Worm (Caenorhabditis elegans) whole organism, L3 larva: Measurements from ENCODE around the gene F54H12.7.

Experiments
- R02D3.7 ChIP-seq: fragments of 150-350 bp; optimal IDR thresholded peaks from 2 replicates; lab custom pipeline; 2014; ENCODE audit warnings: missing biosample characterization, missing genetic modification characterization
- ZK546.5 ChIP-seq: sonication (generic microtip); optimal IDR thresholded peaks from 2 replicates; lab custom pipeline; 2017; ENCODE audit warnings: missing biosample characterization, missing genetic modification characterization
- aly-2 ChIP-seq: fragments of 150-350 bp; optimal IDR thresholded peaks from 2 replicates; lab custom pipeline; 2014; ENCODE audit warnings: missing biosample characterization, missing genetic modification characterization
- ama-1 ChIP-seq: fragments of 150-350 bp; optimal IDR thresholded peaks from 2 replicates; lab custom pipeline; 2018
- egl-27 ChIP-seq: sonication (generic microtip); optimal IDR thresholded peaks from 4 replicates; lab custom pipeline; 2017; ENCODE audit warnings: missing biosample characterization, missing genetic modification reagents, missing genetic modification characterization
- lin-15B ChIP-seq: fragments of 150-350 bp; optimal IDR thresholded peaks from 2 replicates; lab custom pipeline; 2014; ENCODE audit warnings: missing biosample characterization, missing genetic modification characterization
- nhr-77 ChIP-seq: fragments of 150-350 bp; optimal IDR thresholded peaks from 2 replicates; lab custom pipeline; 2014; ENCODE audit warnings: missing biosample characterization, missing genetic modification characterization
- unc-39 ChIP-seq: sonication (generic microtip); optimal IDR thresholded peaks from 4 replicates; lab custom pipeline; 2017; ENCODE audit warnings: missing biosample characterization, missing genetic modification characterization

- TF ChIP-seq R02D3.7 (no peak), ZK546.5 (tag; lab: Kevin White, UChicago) (no peak), unc-39 (tag; lab: Kevin White, UChicago) (no peak), egl-27 (tag; lab: Kevin White, UChicago) (no peak), ama-1 (lab: Kevin White, UChicago) (no peak), nhr-77 (tag; lab: Kevin White, UChicago) (no peak), aly-2 (tag; lab: Kevin White, UChicago) (no peak), lin-15B (tag; lab: Kevin White, UChicago) (no peak)
Measured at ce11 chrIII:7922207-7922606, 46.9 kb upstream of the F54H12.7 start, which contains the start of gene C29E4.17.
